Worm (Caenorhabditis elegans) whole organism, midembryonic: Measurements from ENCODE around the gene R05D8.11.

ENCODE experiments used
- klf-2 ChIP-seq: fragments of 200-800 bp; sonication (Bioruptor generic); conservative IDR thresholded peaks from 2 replicates; pipeline ENCODE4 v1.3.6; 2022; ENCODE audit warnings: missing genetic modification reagents, missing genetic modification characterization, missing compliant biosample characterization
- med-1 ChIP-seq: sonication (generic microtip); optimal IDR thresholded peaks from 2 replicates; lab custom pipeline; 2017; ENCODE audit warnings: missing genetic modification characterization, mild to moderate bottlenecking, missing compliant biosample characterization, antibody characterized with exemption, missing genetic modification reagents; ENCODE audit not compliant: insufficient read depth

DNA sequence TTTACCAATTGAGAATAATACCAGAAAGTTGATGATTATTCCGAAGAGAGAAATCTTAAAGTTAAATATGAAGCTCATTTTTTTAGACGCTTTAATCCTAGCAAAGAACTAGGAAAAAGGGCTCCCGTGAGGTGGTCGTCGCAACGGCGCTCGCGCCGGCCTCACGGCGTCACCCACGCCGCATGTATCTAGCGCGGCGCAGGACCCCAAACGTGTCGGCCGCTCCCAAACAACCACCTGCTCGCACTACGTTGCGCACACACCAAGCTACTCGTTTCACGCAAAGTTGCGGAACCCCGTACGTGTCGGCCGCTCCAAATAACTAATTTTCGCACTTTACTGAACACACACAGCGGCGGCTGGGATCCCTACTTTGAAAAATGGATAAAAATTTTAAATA lies 34.3 kb downstream of the R05D8.11 start:
- TF ChIP-seq klf-2 (GFP tag; lab: Robert Waterston, UW) = no peak
- no peak for TF ChIP-seq med-1 (GFP tag; lab: Kevin White, UChicago)
